Fruit fly (Drosophila melanogaster) Kc167 (cell line): ENCODE results near the gene Cpr11B.

Source experiments
- h ChIP-seq: fragments of >200 bp; optimal IDR thresholded peaks from 3 replicates; lab custom pipeline; 2018; ENCODE audit warnings: missing external identifiers
- insv ChIP-seq: fragments of >200 bp; optimal IDR thresholded peaks from 3 replicates; lab custom pipeline; 2018; ENCODE audit warnings: missing external identifiers
- psq ChIP-seq: fragments of >200 bp; optimal IDR thresholded peaks from 2 replicates; lab custom pipeline; 2017; ENCODE audit warnings: missing external identifiers
- ttk ChIP-seq: sonication (Bioruptor generic); optimal IDR thresholded peaks from 2 replicates; lab custom pipeline; 2017; ENCODE audit warnings: missing external identifiers

DNA sequence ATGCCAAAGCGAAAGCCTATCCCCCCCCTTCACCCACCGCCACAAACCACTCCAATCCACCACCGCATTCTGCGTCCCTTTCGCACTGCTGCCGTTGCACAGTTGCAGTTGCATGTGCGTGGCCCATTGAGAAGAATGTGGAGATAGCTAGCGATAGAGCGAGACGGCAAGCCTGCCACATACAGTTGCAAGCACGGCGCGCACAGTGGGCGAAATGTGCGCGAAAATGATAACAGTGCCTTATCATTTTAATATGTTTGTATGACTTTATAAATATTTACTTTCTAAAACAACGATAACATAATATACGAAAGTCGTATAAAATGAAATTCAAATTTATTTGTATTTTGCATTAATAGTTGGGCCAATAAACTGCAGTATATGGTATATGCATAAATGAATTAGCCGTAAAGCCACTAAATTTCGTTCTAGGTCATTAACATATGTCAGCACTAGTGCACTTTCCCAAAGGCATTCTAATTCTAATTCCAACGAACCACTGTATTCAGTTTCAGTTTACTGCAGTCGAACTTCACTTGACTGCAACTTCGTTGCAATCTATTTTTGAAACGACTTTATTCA lies 23.0 kb downstream of the Cpr11B start:
- TF ChIP-seq h (lab: Kevin White, UChicago) (no peak), psq (lab: Kevin White, UChicago) (no peak), ttk (lab: Kevin White, UChicago) (no peak), insv (lab: Kevin White, UChicago) (no peak)
